Worm (Caenorhabditis elegans) whole organism, midembryonic: ENCODE results near the gene sptl-3.

Experiments
- T22C8.4 ChIP-seq: fragments of 200-800 bp; sonication (Bioruptor generic); IDR thresholded peaks from 2 replicates; pipeline ENCODE4 v1.3.6; 2022; ENCODE audit warnings: missing genetic modification characterization, missing compliant biosample characterization
- cog-1 ChIP-seq: sonication (generic microtip); optimal IDR thresholded peaks from 2 replicates; lab custom pipeline; 2016; ENCODE audit warnings: missing genetic modification characterization, missing compliant biosample characterization
- flt-1 ChIP-seq: fragments of 200-800 bp; sonication (Bioruptor generic); IDR thresholded peaks from 2 replicates; pipeline ENCODE4 v1.3.6; 2022; ENCODE audit warnings: missing genetic modification characterization, missing compliant biosample characterization
- med-1 ChIP-seq: sonication (generic microtip); optimal IDR thresholded peaks from 2 replicates; lab custom pipeline; 2017; ENCODE audit warnings: missing genetic modification characterization, mild to moderate bottlenecking, missing compliant biosample characterization, antibody characterized with exemption, missing genetic modification reagents; ENCODE audit not compliant: insufficient read depth
- ref-1 ChIP-seq: fragments of 200-800 bp; sonication (Bioruptor generic); conservative IDR thresholded peaks from 2 replicates; pipeline ENCODE4 v1.3.6; 2022; ENCODE audit warnings: missing genetic modification reagents, missing genetic modification characterization, missing compliant biosample characterization
- tab-1 ChIP-seq: fragments of 200-800 bp; sonication (Bioruptor generic); IDR thresholded peaks from 2 replicates; pipeline ENCODE4 v1.3.6; 2022; ENCODE audit warnings: missing genetic modification characterization, missing compliant biosample characterization
- ztf-29 ChIP-seq: fragments of 200-800 bp; sonication (Bioruptor generic); IDR thresholded peaks from 2 replicates; pipeline ENCODE4 v1.3.6; 2022; ENCODE audit warnings: missing genetic modification reagents, missing genetic modification characterization, missing compliant biosample characterization

DNA sequence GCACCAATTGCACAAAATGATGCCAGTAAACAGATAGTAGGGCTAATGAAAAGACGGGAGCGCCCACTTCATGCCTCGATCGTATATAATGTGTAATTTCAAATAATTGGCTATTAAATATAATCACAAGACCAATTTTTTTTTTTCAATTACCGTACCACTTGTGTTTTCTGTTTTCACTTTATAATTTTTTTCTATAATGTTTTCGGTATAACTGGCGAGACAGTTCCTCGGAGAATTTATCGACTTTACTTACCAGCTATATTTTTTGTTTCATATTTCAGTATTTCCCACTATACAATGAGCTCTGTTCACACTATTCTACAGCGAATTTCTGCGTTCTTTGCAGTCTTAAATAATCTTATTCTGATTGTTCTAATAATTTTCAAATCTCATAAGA lies 23.1 kb downstream of the sptl-3 start, which contains the start of gene str-252:
- TF ChIP-seq flt-1 = no peak
- no peak for TF ChIP-seq med-1 (GFP tag; lab: Kevin White, UChicago)
- TF ChIP-seq ztf-29 (GFP tag; lab: Robert Waterston, UW) = no peak
- no peak for TF ChIP-seq ref-1 (GFP tag; lab: Robert Waterston, UW)
- TF ChIP-seq cog-1 (tag; lab: Kevin White, UChicago) = no peak
- TF ChIP-seq T22C8.4 (GFP tag; lab: Robert Waterston, UW) = no peak
- no peak for TF ChIP-seq tab-1 (GFP tag; lab: Robert Waterston, UW)
